Fruit fly (Drosophila melanogaster) whole organism, embryonic: Measurements from ENCODE around the gene CG5535.

ENCODE experiments used
- Asciz ChIP-seq: fragments of 200-800 bp; sonication (Bioruptor generic); optimal IDR thresholded peaks from 2 replicates; lab custom pipeline; 2017; ENCODE audit warnings: missing biosample characterization, mild to moderate bottlenecking, missing genetic modification characterization, missing genetic modification reagents
- Bgb ChIP-seq: fragments of 200-800 bp; sonication (Bioruptor generic); IDR thresholded peaks from 2 replicates; pipeline ENCODE4 v1.3.6; 2022; ENCODE audit warnings: missing biosample characterization, missing genetic modification characterization; ENCODE audit not compliant: partially characterized antibody
- CG11398 ChIP-seq: fragments of 200-800 bp; sonication (Bioruptor generic); optimal IDR thresholded peaks from 2 replicates; lab custom pipeline; 2016; ENCODE audit warnings: missing biosample characterization, missing genetic modification characterization
- CG11560 ChIP-seq: fragments of 200-800 bp; sonication (Bioruptor generic); IDR thresholded peaks from 3 replicates; pipeline ENCODE4 v1.3.6; 2022; ENCODE audit warnings: missing biosample characterization, missing genetic modification characterization
- CG12299 ChIP-seq: fragments of 200-800 bp; sonication (Bioruptor generic); optimal IDR thresholded peaks from 2 replicates; lab custom pipeline; 2018; ENCODE audit warnings: missing biosample characterization, mild to moderate bottlenecking, missing genetic modification characterization
- CG14050 ChIP-seq: fragments of 200-800 bp; sonication (Bioruptor generic); IDR thresholded peaks from 3 replicates; pipeline ENCODE4 v1.3.6; 2022; ENCODE audit warnings: missing biosample characterization, missing genetic modification characterization
- CG1529 ChIP-seq: fragments of 200-800 bp; sonication (Bioruptor generic); optimal IDR thresholded peaks from 3 replicates; lab custom pipeline; 2018; ENCODE audit warnings: missing biosample characterization, missing genetic modification characterization
- CG17186 ChIP-seq: fragments of 200-800 bp; sonication (Bioruptor generic); optimal IDR thresholded peaks from 3 replicates; lab custom pipeline; 2017; ENCODE audit warnings: missing biosample characterization, missing genetic modification reagents, missing genetic modification characterization
- CG17568 ChIP-seq: fragments of 200-800 bp; sonication (Bioruptor generic); optimal IDR thresholded peaks from 2 replicates; lab custom pipeline; 2018; ENCODE audit warnings: missing biosample characterization, mild to moderate bottlenecking, missing genetic modification characterization, moderate library complexity
- CG17802 ChIP-seq: fragments of 200-800 bp; sonication (Bioruptor generic); optimal IDR thresholded peaks from 2 replicates; lab custom pipeline; 2018; ENCODE audit warnings: missing biosample characterization, mild to moderate bottlenecking, missing genetic modification characterization, moderate library complexity
- CG18599 ChIP-seq: fragments of 200-800 bp; sonication (Bioruptor generic); optimal IDR thresholded peaks from 3 replicates; lab custom pipeline; 2017; ENCODE audit warnings: missing biosample characterization, missing genetic modification characterization, mild to moderate bottlenecking, moderate library complexity, missing genetic modification reagents
- CG2116 ChIP-seq: fragments of 200-800 bp; sonication (Bioruptor generic); optimal IDR thresholded peaks from 3 replicates; lab custom pipeline; 2018; ENCODE audit warnings: missing biosample characterization, mild to moderate bottlenecking, missing genetic modification characterization
- CG2875 ChIP-seq: fragments of 200-800 bp; sonication (Bioruptor generic); optimal IDR thresholded peaks from 2 replicates; lab custom pipeline; 2017; ENCODE audit warnings: missing biosample characterization, mild to moderate bottlenecking, missing genetic modification characterization, missing genetic modification reagents
- CG30403 ChIP-seq: fragments of 200-800 bp; sonication (Bioruptor generic); optimal IDR thresholded peaks from 3 replicates; lab custom pipeline; 2016; ENCODE audit warnings: missing biosample characterization, missing genetic modification characterization
- CG3065 ChIP-seq: fragments of 200-800 bp; sonication (Bioruptor generic); optimal IDR thresholded peaks from 2 replicates; lab custom pipeline; 2016; ENCODE audit warnings: missing biosample characterization, missing genetic modification characterization
- CG31224 ChIP-seq: fragments of 200-800 bp; sonication (Bioruptor generic); IDR thresholded peaks from 2 replicates; pipeline ENCODE4 v1.3.6; 2022; ENCODE audit warnings: missing biosample characterization, missing genetic modification characterization
- CG3281 ChIP-seq: fragments of 200-800 bp; sonication (Bioruptor generic); optimal IDR thresholded peaks from 3 replicates; lab custom pipeline; 2017; ENCODE audit warnings: missing biosample characterization, mild to moderate bottlenecking, missing genetic modification characterization
- CG33213 ChIP-seq: fragments of 200-800 bp; sonication (Bioruptor generic); optimal IDR thresholded peaks from 3 replicates; lab custom pipeline; 2016; ENCODE audit warnings: missing biosample characterization, missing genetic modification characterization
- CG4820 ChIP-seq: fragments of 200-800 bp; sonication (Bioruptor generic); optimal IDR thresholded peaks from 3 replicates; lab custom pipeline; 2016; ENCODE audit warnings: missing biosample characterization, missing genetic modification characterization
- CG6254 ChIP-seq: fragments of 200-800 bp; sonication (Bioruptor generic); optimal IDR thresholded peaks from 3 replicates; lab custom pipeline; 2017; ENCODE audit warnings: mild to moderate bottlenecking, missing biosample characterization, missing genetic modification reagents, missing genetic modification characterization
- CG7372 ChIP-seq: fragments of 200-800 bp; sonication (Bioruptor generic); IDR thresholded peaks from 2 replicates; pipeline ENCODE4 v1.3.6; 2022; ENCODE audit warnings: missing biosample characterization, missing genetic modification characterization
- CG7556 ChIP-seq: fragments of 200-800 bp; sonication (Bioruptor generic); optimal IDR thresholded peaks from 2 replicates; lab custom pipeline; 2017; ENCODE audit warnings: missing biosample characterization, mild to moderate bottlenecking, missing genetic modification characterization
- CG7786 ChIP-seq: fragments of 200-800 bp; sonication (Bioruptor generic); optimal IDR thresholded peaks from 2 replicates; lab custom pipeline; 2016; ENCODE audit warnings: missing biosample characterization, missing genetic modification characterization
- CG7963 ChIP-seq: fragments of 200-800 bp; sonication (Bioruptor generic); IDR thresholded peaks from 3 replicates; pipeline ENCODE4 v1.3.6; 2022; ENCODE audit warnings: missing biosample characterization, missing genetic modification characterization; ENCODE audit not compliant: partially characterized antibody
- CG8478 ChIP-seq: fragments of >200 bp; optimal IDR thresholded peaks from 2 replicates; lab custom pipeline; 2018
- D ChIP-seq, 2 experiments: fragments of 200-800 bp in 1 of 2; fragments of >200 bp in 1 of 2; sonication (Bioruptor generic) in 1 of 2; optimal IDR thresholded peaks; 2 replicates in 1 of 2; 3 replicates in 1 of 2; lab custom pipeline; 2017; ENCODE audit warnings: mild to moderate bottlenecking in 1 of 2, missing biosample characterization in 1 of 2, missing genetic modification characterization in 1 of 2, missing genetic modification reagents in 1 of 2
- Gsc ChIP-seq: fragments of 200-800 bp; sonication (Bioruptor generic); IDR thresholded peaks from 2 replicates; pipeline ENCODE4 v1.3.6; 2022; ENCODE audit warnings: missing biosample characterization, missing genetic modification characterization
- Kr ChIP-seq: fragments of 200-800 bp; sonication (Bioruptor generic); optimal IDR thresholded peaks from 2 replicates; lab custom pipeline; 2017; ENCODE audit warnings: missing biosample characterization, mild to moderate bottlenecking, missing genetic modification characterization
- MESR4 ChIP-seq: fragments of 200-800 bp; sonication (Bioruptor generic); optimal IDR thresholded peaks from 2 replicates; lab custom pipeline; 2018; ENCODE audit warnings: missing biosample characterization, mild to moderate bottlenecking, missing genetic modification characterization, moderate library complexity
- MTF-1 ChIP-seq: fragments of 200-800 bp; sonication (Bioruptor generic); optimal IDR thresholded peaks from 2 replicates; lab custom pipeline; 2018; ENCODE audit warnings: missing biosample characterization, mild to moderate bottlenecking, missing genetic modification characterization, borderline replicate concordance
- NK7.1 ChIP-seq: fragments of 200-800 bp; sonication (Bioruptor generic); optimal IDR thresholded peaks from 3 replicates; lab custom pipeline; 2016; ENCODE audit warnings: missing biosample characterization, missing genetic modification characterization
- Nf-YB ChIP-seq: fragments of 200-800 bp; sonication (Bioruptor generic); optimal IDR thresholded peaks from 3 replicates; lab custom pipeline; 2019; ENCODE audit warnings: missing biosample characterization, mild to moderate bottlenecking, missing genetic modification characterization, moderate library complexity
- Oaz ChIP-seq: fragments of 200-800 bp; sonication (Bioruptor generic); IDR thresholded peaks from 2 replicates; pipeline ENCODE4 v1.3.6; 2022; ENCODE audit warnings: missing biosample characterization, missing genetic modification characterization
- Optix ChIP-seq: fragments of 200-800 bp; sonication (Bioruptor generic); IDR thresholded peaks from 3 replicates; pipeline ENCODE4 v1.3.6; 2022; ENCODE audit warnings: missing biosample characterization, missing genetic modification characterization
- PHDP ChIP-seq: fragments of 200-800 bp; sonication (Bioruptor generic); optimal IDR thresholded peaks from 3 replicates; lab custom pipeline; 2018; ENCODE audit warnings: missing biosample characterization, mild to moderate bottlenecking, missing genetic modification characterization, moderate library complexity
- Poxn ChIP-seq: fragments of 200-800 bp; sonication (Bioruptor generic); IDR thresholded peaks from 2 replicates; pipeline ENCODE4 v1.3.6; 2022; ENCODE audit warnings: missing biosample characterization, missing genetic modification characterization
- al ChIP-seq: fragments of 200-800 bp; sonication (Bioruptor generic); IDR thresholded peaks from 2 replicates; pipeline ENCODE4 v1.3.6; 2022; ENCODE audit warnings: missing biosample characterization, missing genetic modification characterization
- ash1 ChIP-seq: fragments of 200-800 bp; sonication (Bioruptor generic); optimal IDR thresholded peaks from 2 replicates; lab custom pipeline; 2018; ENCODE audit warnings: missing biosample characterization, mild to moderate bottlenecking, missing genetic modification characterization
- fd64A ChIP-seq: fragments of 200-800 bp; sonication (Bioruptor generic); optimal IDR thresholded peaks from 3 replicates; lab custom pipeline; 2018; ENCODE audit warnings: missing biosample characterization, mild to moderate bottlenecking, missing genetic modification characterization
- fd96Cb ChIP-seq: fragments of 200-800 bp; sonication (Bioruptor generic); optimal IDR thresholded peaks from 2 replicates; lab custom pipeline; 2018; ENCODE audit warnings: missing biosample characterization, mild to moderate bottlenecking, missing genetic modification characterization, moderate library complexity
- jigr1 ChIP-seq: fragments of 200-800 bp; sonication (Bioruptor generic); IDR thresholded peaks from 3 replicates; pipeline ENCODE4 v1.3.6; 2022; ENCODE audit warnings: missing biosample characterization, missing genetic modification characterization
- kni ChIP-seq: fragments of 200-800 bp; sonication (Bioruptor generic); optimal IDR thresholded peaks from 3 replicates; lab custom pipeline; 2017; ENCODE audit warnings: mild to moderate bottlenecking, missing biosample characterization, missing genetic modification reagents, missing genetic modification characterization
- nmo ChIP-seq: fragments of 200-800 bp; sonication (Bioruptor generic); optimal IDR thresholded peaks from 2 replicates; lab custom pipeline; 2018; ENCODE audit warnings: missing biosample characterization, mild to moderate bottlenecking, missing genetic modification characterization, moderate library complexity
- oc ChIP-seq: fragments of 200-800 bp; sonication (Bioruptor generic); optimal IDR thresholded peaks from 2 replicates; lab custom pipeline; 2018; ENCODE audit warnings: missing biosample characterization, mild to moderate bottlenecking, missing genetic modification characterization, moderate library complexity
- otp ChIP-seq: fragments of 200-800 bp; sonication (Bioruptor generic); IDR thresholded peaks from 3 replicates; pipeline ENCODE4, ENCODE4 v1.3.6; 2022; ENCODE audit warnings: missing biosample characterization, missing genetic modification characterization
- pum ChIP-seq: fragments of 200-800 bp; sonication (Bioruptor generic); optimal IDR thresholded peaks from 2 replicates; lab custom pipeline; 2016; ENCODE audit warnings: missing biosample characterization, missing genetic modification characterization
- run ChIP-seq: fragments of 200-800 bp; sonication (Bioruptor generic); optimal IDR thresholded peaks from 3 replicates; lab custom pipeline; 2018; ENCODE audit warnings: missing biosample characterization, mild to moderate bottlenecking, missing genetic modification characterization
- tio ChIP-seq: fragments of 200-800 bp; sonication (Bioruptor generic); optimal IDR thresholded peaks from 2 replicates; lab custom pipeline; 2017; ENCODE audit warnings: missing biosample characterization, missing genetic modification characterization, inconsistent platforms
- unc-4 ChIP-seq: fragments of 200-800 bp; sonication (Bioruptor generic); IDR thresholded peaks from 2 replicates; pipeline ENCODE4 v1.3.6; 2022; ENCODE audit warnings: missing biosample characterization, missing genetic modification characterization; ENCODE audit not compliant: partially characterized antibody
- zen2 ChIP-seq: fragments of 200-800 bp; sonication (Bioruptor generic); IDR thresholded peaks from 3 replicates; pipeline ENCODE4 v1.3.6; 2022; ENCODE audit warnings: missing biosample characterization, missing genetic modification characterization; ENCODE audit not compliant: partially characterized antibody

The CG5535 gene

DNA sequence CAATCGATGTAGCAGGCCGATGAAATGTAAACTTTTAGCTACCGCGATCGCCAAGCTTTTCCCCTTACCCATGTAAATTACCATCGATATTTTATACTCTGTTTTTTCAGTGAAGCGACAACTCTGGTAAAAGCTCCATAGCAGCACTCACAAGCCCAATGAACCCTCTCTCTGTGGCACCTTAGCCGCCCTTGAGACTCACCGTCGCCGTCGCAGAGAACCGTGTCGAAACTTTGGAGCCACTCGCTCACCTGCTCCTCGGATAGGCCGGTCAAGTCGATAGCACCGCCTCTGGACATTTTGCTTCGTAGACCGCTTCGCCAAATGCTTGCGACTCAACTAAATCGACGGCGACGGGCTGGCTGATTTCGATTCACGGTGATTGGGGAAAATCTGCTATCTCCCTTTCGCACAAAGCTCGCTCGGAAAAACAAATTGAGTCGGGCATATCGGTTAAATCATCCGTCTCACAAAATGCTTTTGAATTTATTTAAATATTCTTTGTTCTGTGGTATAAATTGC, 15.4 kb downstream of the CG5535 start, which contains the start of gene CG5577 (continued):
- no peak for TF ChIP-seq oc (tag; lab: Kevin White, UChicago)
- no peak for TF ChIP-seq MTF-1 (GFP tag; lab: Kevin White, UChicago)
- no peak for TF ChIP-seq tio (GFP tag; lab: Kevin White, UChicago)
- TF ChIP-seq CG31224 = no peak
- peak; percentile 75 for TF ChIP-seq unc-4 (GFP tag; lab: Robert Waterston, UW)
- TF ChIP-seq Poxn = no peak
- TF ChIP-seq Bgb (GFP tag; lab: Robert Waterston, UW) = peak; percentile 74
- TF ChIP-seq run = no peak
- no peak for TF ChIP-seq MESR4 (GFP tag; lab: Kevin White, UChicago)
- no peak for TF ChIP-seq CG12299 (tag; lab: Kevin White, UChicago)
- no peak for TF ChIP-seq Optix (GFP tag; lab: Robert Waterston, UW)
- TF ChIP-seq jigr1 (GFP tag; lab: Robert Waterston, UW) = no peak
- TF ChIP-seq CG7786 = no peak
- TF ChIP-seq nmo (GFP tag; lab: Kevin White, UChicago) = no peak
- no peak for TF ChIP-seq CG1529 (GFP tag; lab: Kevin White, UChicago)
- TF ChIP-seq ash1 (GFP tag; lab: Kevin White, UChicago) = no peak
- TF ChIP-seq NK7.1 (GFP tag; lab: Kevin White, UChicago) = no peak
- TF ChIP-seq otp (GFP tag; lab: Robert Waterston, UW) = 0 out of 3 replicates have a peak, but pooled peaks have one; percentile 27
- no peak for TF ChIP-seq pum (GFP tag; lab: Kevin White, UChicago)
- no peak for TF ChIP-seq CG7556 (GFP tag; lab: Kevin White, UChicago)
- no peak for TF ChIP-seq CG3065 (GFP tag; lab: Kevin White, UChicago)
- TF ChIP-seq fd64A (GFP tag; lab: Kevin White, UChicago) = no peak
- no peak for TF ChIP-seq CG17186 (GFP tag; lab: Kevin White, UChicago)
- no peak for TF ChIP-seq Asciz (GFP tag; lab: Kevin White, UChicago)
- TF ChIP-seq kni (GFP tag; lab: Kevin White, UChicago) = no peak
- TF ChIP-seq CG2116 = no peak
- no peak for TF ChIP-seq CG14050 (GFP tag; lab: Robert Waterston, UW)
- TF ChIP-seq CG17802 (tag; lab: Kevin White, UChicago) = no peak
- no peak for TF ChIP-seq CG17568
- no peak for TF ChIP-seq CG11398 (GFP tag; lab: Kevin White, UChicago)
- no peak for TF ChIP-seq al (GFP tag; lab: Robert Waterston, UW)
- no peak for TF ChIP-seq fd96Cb (tag; lab: Kevin White, UChicago)
- no peak for TF ChIP-seq CG18599 (GFP tag; lab: Kevin White, UChicago)
- no peak for TF ChIP-seq CG7372 (GFP tag; lab: Robert Waterston, UW)
- no peak for TF ChIP-seq PHDP (tag; lab: Kevin White, UChicago)
- no peak for TF ChIP-seq Kr (GFP tag; lab: Kevin White, UChicago)
- TF ChIP-seq D (optimal IDR thresholded peaks at IDR 0.05; lab: Kevin White, UChicago) = no peak
- no peak for TF ChIP-seq D (GFP tag; optimal IDR thresholded peaks at IDR 0.05; lab: Kevin White, UChicago)
- TF ChIP-seq CG30403 (GFP tag; lab: Kevin White, UChicago) = no peak
- TF ChIP-seq Nf-YB (GFP tag; lab: Kevin White, UChicago) = peak; percentile 87
- TF ChIP-seq CG33213 (GFP tag; lab: Kevin White, UChicago) = no peak
- no peak for TF ChIP-seq CG11560 (tag; lab: Robert Waterston, UW)
- TF ChIP-seq CG4820 (GFP tag; lab: Kevin White, UChicago) = no peak
- no peak for TF ChIP-seq CG6254 (GFP tag; lab: Kevin White, UChicago)
- no peak for TF ChIP-seq Gsc (GFP tag; lab: Robert Waterston, UW)
- TF ChIP-seq CG8478 (lab: Kevin White, UChicago) = no peak
- TF ChIP-seq zen2 (GFP tag; lab: Robert Waterston, UW) = peak; percentile 65
- no peak for TF ChIP-seq CG7963 (GFP tag; lab: Robert Waterston, UW)
- no peak for TF ChIP-seq Oaz
- no peak for TF ChIP-seq CG2875 (GFP tag; lab: Kevin White, UChicago)
- TF ChIP-seq CG3281 (GFP tag; lab: Kevin White, UChicago) = peak; percentile 12
